Fruit fly (Drosophila melanogaster) whole organism, embryonic: ENCODE measurements around the gene alpha-PheRS.

Experiments
- Ada2b ChIP-seq: fragments of 200-800 bp; sonication (Bioruptor generic); IDR thresholded peaks from 2 replicates; pipeline ENCODE4 v1.3.6; 2022; ENCODE audit warnings: missing biosample characterization, missing genetic modification characterization
- Atf6 ChIP-seq: fragments of 200-800 bp; sonication (Bioruptor generic); IDR thresholded peaks from 2 replicates; pipeline ENCODE4 v1.3.6; 2022; ENCODE audit warnings: missing biosample characterization, missing genetic modification characterization
- B-H2 ChIP-seq: fragments of 200-800 bp; sonication (Bioruptor generic); optimal IDR thresholded peaks from 2 replicates; lab custom pipeline; 2018; ENCODE audit warnings: missing biosample characterization, mild to moderate bottlenecking, missing genetic modification characterization
- C15 ChIP-seq: fragments of 200-800 bp; sonication (Bioruptor generic); IDR thresholded peaks from 3 replicates; pipeline ENCODE4 v1.3.6; 2022; ENCODE audit warnings: missing biosample characterization, missing genetic modification characterization
- CG10147 ChIP-seq: fragments of 200-800 bp; sonication (Bioruptor generic); optimal IDR thresholded peaks from 2 replicates; lab custom pipeline; 2019; ENCODE audit warnings: missing biosample characterization, mild to moderate bottlenecking, missing genetic modification characterization, moderate library complexity
- CG10209 ChIP-seq: fragments of 200-800 bp; sonication (Bioruptor generic); optimal IDR thresholded peaks from 3 replicates; lab custom pipeline; 2017; ENCODE audit warnings: missing biosample characterization, mild to moderate bottlenecking, missing genetic modification characterization, missing genetic modification reagents
- CG12744 ChIP-seq: fragments of 200-800 bp; sonication (Bioruptor generic); optimal IDR thresholded peaks from 2 replicates; lab custom pipeline; 2016; ENCODE audit warnings: missing biosample characterization, missing genetic modification characterization
- CG13624 ChIP-seq: fragments of 200-800 bp; sonication (Bioruptor generic); optimal IDR thresholded peaks from 2 replicates; lab custom pipeline; 2016; ENCODE audit warnings: missing biosample characterization, missing genetic modification characterization
- CG15073 ChIP-seq: fragments of 200-800 bp; sonication (Bioruptor generic); optimal IDR thresholded peaks from 2 replicates; lab custom pipeline; 2016; ENCODE audit warnings: missing biosample characterization, missing genetic modification characterization
- CG1603 ChIP-seq: fragments of 200-800 bp; sonication (Bioruptor generic); optimal IDR thresholded peaks from 2 replicates; lab custom pipeline; 2019; ENCODE audit warnings: missing biosample characterization, mild to moderate bottlenecking, missing genetic modification characterization, moderate library complexity
- CG16815 ChIP-seq: fragments of 200-800 bp; sonication (Bioruptor generic); optimal IDR thresholded peaks from 3 replicates; lab custom pipeline; 2017; ENCODE audit warnings: missing biosample characterization, mild to moderate bottlenecking, missing genetic modification characterization
- CG18599 ChIP-seq: fragments of 200-800 bp; sonication (Bioruptor generic); optimal IDR thresholded peaks from 3 replicates; lab custom pipeline; 2017; ENCODE audit warnings: missing biosample characterization, missing genetic modification characterization, mild to moderate bottlenecking, moderate library complexity, missing genetic modification reagents
- CG30020 ChIP-seq: fragments of 200-800 bp; optimal IDR thresholded peaks from 2 replicates; lab custom pipeline; 2019; ENCODE audit warnings: missing biosample characterization, mild to moderate bottlenecking, missing genetic modification characterization, moderate library complexity
- CG31441 ChIP-seq: fragments of 200-800 bp; sonication (Bioruptor generic); IDR thresholded peaks from 2 replicates; pipeline ENCODE4 v1.3.6; 2022; ENCODE audit warnings: missing biosample characterization, missing genetic modification characterization
- CG32767 ChIP-seq: fragments of 200-800 bp; sonication (Bioruptor generic); IDR thresholded peaks from 2 replicates; pipeline ENCODE4 v1.3.6; 2022; ENCODE audit warnings: missing biosample characterization, missing genetic modification characterization
- CG3838 ChIP-seq: fragments of 200-800 bp; sonication (Bioruptor generic); optimal IDR thresholded peaks from 3 replicates; lab custom pipeline; 2016; ENCODE audit warnings: missing biosample characterization, missing genetic modification characterization
- CG42726 ChIP-seq: fragments of 200-800 bp; sonication (Bioruptor generic); IDR thresholded peaks from 2 replicates; pipeline ENCODE4 v1.3.6; 2022; ENCODE audit warnings: missing biosample characterization, missing genetic modification characterization; ENCODE audit not compliant: partially characterized antibody
- CG4854 ChIP-seq: fragments of 200-800 bp; sonication (Bioruptor generic); optimal IDR thresholded peaks from 2 replicates; lab custom pipeline; 2016; ENCODE audit warnings: missing biosample characterization, missing genetic modification characterization, inconsistent platforms
- CG6791 ChIP-seq: fragments of 200-800 bp; sonication (Bioruptor generic); IDR thresholded peaks from 3 replicates; pipeline ENCODE4 v1.3.6; 2022; ENCODE audit warnings: missing biosample characterization, missing genetic modification characterization; ENCODE audit not compliant: partially characterized antibody
- CG8765 ChIP-seq: fragments of 200-800 bp; sonication (Bioruptor generic); IDR thresholded peaks from 2 replicates; pipeline ENCODE4 v1.3.6; 2022; ENCODE audit warnings: missing biosample characterization, missing genetic modification characterization
- Eip74EF ChIP-seq, 2 experiments: fragments of 200-800 bp in 1 of 2; fragments of >200 bp in 1 of 2; sonication (Bioruptor generic) in 1 of 2; optimal IDR thresholded peaks; 2 replicates each; lab custom pipeline; 2017 to 2019; ENCODE audit warnings: missing biosample characterization in 2 of 2, missing genetic modification characterization in 2 of 2, mild to moderate bottlenecking in 1 of 2, moderate library complexity in 1 of 2
- Gug ChIP-seq: fragments of 200-800 bp; sonication (Bioruptor generic); IDR thresholded peaks from 4 replicates; pipeline ENCODE4 v1.3.6; 2022; ENCODE audit warnings: missing biosample characterization, missing genetic modification characterization
- Hey ChIP-seq: fragments of 200-800 bp; sonication (Bioruptor generic); optimal IDR thresholded peaks from 3 replicates; lab custom pipeline; 2018; ENCODE audit warnings: missing biosample characterization, mild to moderate bottlenecking, missing genetic modification characterization
- Hr3 ChIP-seq: fragments of 200-800 bp; sonication (Bioruptor generic); optimal IDR thresholded peaks from 3 replicates; lab custom pipeline; 2016; ENCODE audit warnings: missing biosample characterization, missing genetic modification characterization
- Hr39 ChIP-seq: fragments of >200 bp; optimal IDR thresholded peaks from 2 replicates; lab custom pipeline; 2017
- Lim3 ChIP-seq: fragments of 200-800 bp; sonication (Bioruptor generic); IDR thresholded peaks from 2 replicates; pipeline ENCODE4 v1.3.6; 2022; ENCODE audit warnings: missing biosample characterization, missing genetic modification characterization
- NC2β ChIP-seq: fragments of 200-800 bp; sonication (Bioruptor generic); optimal IDR thresholded peaks from 2 replicates; lab custom pipeline; 2016; ENCODE audit warnings: missing biosample characterization, missing genetic modification characterization
- Nf-YA ChIP-seq: fragments of 200-800 bp; sonication (Bioruptor generic); IDR thresholded peaks from 2 replicates; pipeline ENCODE4 v1.3.6; 2022; ENCODE audit warnings: missing biosample characterization, missing genetic modification characterization
- Oaz ChIP-seq: fragments of 200-800 bp; sonication (Bioruptor generic); IDR thresholded peaks from 2 replicates; pipeline ENCODE4 v1.3.6; 2022; ENCODE audit warnings: missing biosample characterization, missing genetic modification characterization
- Opbp ChIP-seq: fragments of 200-800 bp; sonication (Bioruptor generic); IDR thresholded peaks from 3 replicates; pipeline ENCODE4 v1.3.6; 2022; ENCODE audit warnings: missing biosample characterization, missing genetic modification characterization; ENCODE audit not compliant: partially characterized antibody
- Poxn ChIP-seq: fragments of 200-800 bp; sonication (Bioruptor generic); IDR thresholded peaks from 2 replicates; pipeline ENCODE4 v1.3.6; 2022; ENCODE audit warnings: missing biosample characterization, missing genetic modification characterization
- Ravus ChIP-seq: fragments of 200-800 bp; sonication (Bioruptor generic); IDR thresholded peaks from 2 replicates; pipeline ENCODE4 v1.3.6; 2022; ENCODE audit warnings: missing biosample characterization, missing genetic modification characterization
- Tbp ChIP-seq: fragments of >200 bp; optimal IDR thresholded peaks from 2 replicates; lab custom pipeline; 2018; ENCODE audit warnings: missing biosample characterization, missing genetic modification characterization
- abd-A ChIP-seq: fragments of 200-800 bp; sonication (Bioruptor generic); optimal IDR thresholded peaks from 3 replicates; lab custom pipeline; 2019; ENCODE audit warnings: missing biosample characterization, mild to moderate bottlenecking, missing genetic modification characterization, moderate library complexity
- al ChIP-seq: fragments of 200-800 bp; sonication (Bioruptor generic); IDR thresholded peaks from 2 replicates; pipeline ENCODE4 v1.3.6; 2022; ENCODE audit warnings: missing biosample characterization, missing genetic modification characterization
- ash1 ChIP-seq: fragments of 200-800 bp; sonication (Bioruptor generic); optimal IDR thresholded peaks from 2 replicates; lab custom pipeline; 2018; ENCODE audit warnings: missing biosample characterization, mild to moderate bottlenecking, missing genetic modification characterization
- ci ChIP-seq: fragments of 200-800 bp; sonication (Bioruptor generic); IDR thresholded peaks from 3 replicates; pipeline ENCODE4 v1.3.6; 2022; ENCODE audit warnings: missing biosample characterization, missing genetic modification characterization
- dmrt99B ChIP-seq: fragments of 200-800 bp; sonication (Bioruptor generic); optimal IDR thresholded peaks from 2 replicates; lab custom pipeline; 2018; ENCODE audit warnings: missing biosample characterization, mild to moderate bottlenecking, missing genetic modification characterization, moderate library complexity
- emc ChIP-seq: fragments of 200-800 bp; sonication (Bioruptor generic); optimal IDR thresholded peaks from 2 replicates; lab custom pipeline; 2016; ENCODE audit warnings: missing biosample characterization, missing genetic modification characterization
- eyg ChIP-seq: fragments of 200-800 bp; sonication (Bioruptor generic); optimal IDR thresholded peaks from 3 replicates; lab custom pipeline; 2016; ENCODE audit warnings: missing biosample characterization, missing genetic modification characterization
- fd3F ChIP-seq: fragments of 200-800 bp; sonication (Bioruptor generic); optimal IDR thresholded peaks from 2 replicates; lab custom pipeline; 2018; ENCODE audit warnings: missing biosample characterization, mild to moderate bottlenecking, missing genetic modification characterization, moderate library complexity
- grau ChIP-seq: fragments of 200-800 bp; optimal IDR thresholded peaks from 3 replicates; lab custom pipeline; 2019; ENCODE audit warnings: missing biosample characterization, mild to moderate bottlenecking, missing genetic modification characterization, moderate library complexity
- hbn ChIP-seq: fragments of 200-800 bp; sonication (Bioruptor generic); IDR thresholded peaks from 2 replicates; pipeline ENCODE4 v1.3.6; 2022; ENCODE audit warnings: missing biosample characterization, missing genetic modification characterization; ENCODE audit not compliant: partially characterized antibody
- ind ChIP-seq: fragments of 200-800 bp; sonication (Bioruptor generic); optimal IDR thresholded peaks from 3 replicates; lab custom pipeline; 2016; ENCODE audit warnings: missing biosample characterization, missing genetic modification characterization
- nau ChIP-seq: fragments of 200-800 bp; sonication (Bioruptor generic); optimal IDR thresholded peaks from 3 replicates; lab custom pipeline; 2017; ENCODE audit warnings: missing biosample characterization, mild to moderate bottlenecking, missing genetic modification characterization, missing genetic modification reagents
- pfk ChIP-seq: fragments of 200-800 bp; sonication (Bioruptor generic); optimal IDR thresholded peaks from 2 replicates; lab custom pipeline; 2018; ENCODE audit warnings: missing biosample characterization, mild to moderate bottlenecking, missing genetic modification characterization, moderate library complexity
- pum ChIP-seq: fragments of 200-800 bp; sonication (Bioruptor generic); optimal IDR thresholded peaks from 2 replicates; lab custom pipeline; 2016; ENCODE audit warnings: missing biosample characterization, missing genetic modification characterization
- sens-2 ChIP-seq: fragments of 200-800 bp; sonication (Bioruptor generic); IDR thresholded peaks from 2 replicates; pipeline ENCODE4 v1.3.6; 2022; ENCODE audit warnings: missing biosample characterization, missing genetic modification characterization
- slou ChIP-seq: fragments of 200-800 bp; sonication (Bioruptor generic); optimal IDR thresholded peaks from 3 replicates; lab custom pipeline; 2016; ENCODE audit warnings: missing biosample characterization, missing genetic modification characterization
- tin ChIP-seq: fragments of 200-800 bp; sonication (Bioruptor generic); optimal IDR thresholded peaks from 3 replicates; lab custom pipeline; 2016; ENCODE audit warnings: missing biosample characterization, missing genetic modification characterization
- tll ChIP-seq, 2 experiments: fragments of 200-800 bp in 1 of 2; fragments of >200 bp in 1 of 2; sonication (Bioruptor generic) in 1 of 2; optimal IDR thresholded peaks; 2 replicates each; lab custom pipeline; 2017 to 2019; ENCODE audit warnings: missing biosample characterization in 2 of 2, missing genetic modification characterization in 2 of 2, mild to moderate bottlenecking in 1 of 2, moderate library complexity in 1 of 2

alpha-PheRS gene

DNA sequence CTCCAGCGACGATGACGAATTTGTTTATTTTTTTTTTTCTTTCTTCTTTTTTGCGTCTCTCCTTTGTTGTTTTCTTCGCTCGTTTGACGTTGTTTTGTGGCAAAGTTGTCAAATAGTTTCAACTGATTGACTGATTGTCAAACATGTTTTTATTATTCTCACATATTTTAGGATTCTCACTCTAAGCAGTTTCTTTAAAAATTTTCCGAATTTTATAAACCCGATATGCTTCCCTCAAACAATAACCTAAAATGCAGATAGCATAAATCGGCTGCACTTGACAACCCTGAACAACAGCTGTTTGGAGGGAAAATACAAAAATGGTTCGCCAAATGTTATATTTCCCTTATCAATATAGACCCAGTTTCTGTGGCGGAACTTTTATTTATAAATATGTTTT lies 1.9 kb downstream of the alpha-PheRS start, which contains the start of gene CG17982 (continued):
- TF ChIP-seq CG3838 (GFP tag; lab: Kevin White, UChicago) (peak; percentile 61), CG10147 (GFP tag; lab: Kevin White, UChicago) (peak; percentile 76), ash1 (GFP tag; lab: Kevin White, UChicago) (peak; percentile 40), CG4854 (peak; percentile 64), Hr39 (lab: Kevin White, UChicago) (no peak), emc (peak; percentile 51), slou (peak; percentile 43), C15 (peak; percentile 51; the same call in 1 of the 3 replicates), CG12744 (GFP tag; lab: Kevin White, UChicago) (peak; percentile 79), CG30020 (tag; lab: Kevin White, UChicago) (peak; percentile 64), abd-A (tag; lab: Kevin White, UChicago) (no peak), CG42726 (GFP tag; lab: Robert Waterston, UW) (no peak), CG10209 (peak; percentile 74), fd3F (peak; percentile 80), nau (GFP tag; lab: Kevin White, UChicago) (no peak), pfk (GFP tag; lab: Kevin White, UChicago) (peak; percentile 27), CG6791 (GFP tag; lab: Robert Waterston, UW) (no peak), CG13624 (peak; percentile 89), al (GFP tag; lab: Robert Waterston, UW) (peak; percentile 71), Ravus (GFP tag; lab: Robert Waterston, UW) (peak; percentile 47; the same call in 1 of the 2 replicates), CG15073 (GFP tag; lab: Kevin White, UChicago) (peak; percentile 31), CG32767 (GFP tag; lab: Robert Waterston, UW) (peak; percentile 80), hbn (GFP tag; lab: Robert Waterston, UW) (peak; percentile 16; the same call in 1 of the 2 replicates), ci (GFP tag; lab: Robert Waterston, UW) (peak; percentile 90), CG1603 (tag; lab: Kevin White, UChicago) (peak; percentile 82), Poxn (GFP tag; lab: Robert Waterston, UW) (no peak), grau (tag; lab: Kevin White, UChicago) (peak; percentile 85), Hey (tag; lab: Kevin White, UChicago) (no peak), Lim3 (GFP tag; lab: Robert Waterston, UW) (no peak), Tbp (GFP tag; lab: Kevin White, UChicago) (no peak), Oaz (peak; percentile 53; the same call in 1 of the 2 replicates), tin (GFP tag; lab: Kevin White, UChicago) (peak; percentile 84), tll (GFP tag; optimal IDR thresholded peaks at IDR 0.05; lab: Kevin White, UChicago) (no peak), Eip74EF (GFP tag; optimal IDR thresholded peaks at IDR 0.05; lab: Kevin White, UChicago) (peak in 1 of 2 experiments; percentile 71), CG16815 (GFP tag; lab: Kevin White, UChicago) (peak; percentile 47), dmrt99B (tag; lab: Kevin White, UChicago) (peak; percentile 84), Atf6 (GFP tag; lab: Robert Waterston, UW) (peak; percentile 84), sens-2 (GFP tag; lab: Robert Waterston, UW) (no peak), NC2β (peak; percentile 80), B-H2 (GFP tag; lab: Kevin White, UChicago) (peak; percentile 91), CG31441 (GFP tag; lab: Robert Waterston, UW) (peak; percentile 80), CG18599 (GFP tag; lab: Kevin White, UChicago) (peak; percentile 87), Ada2b (GFP tag; lab: Robert Waterston, UW) (peak; percentile 74), Nf-YA (GFP tag; lab: Robert Waterston, UW) (peak; percentile 57; the same call in 1 of the 2 replicates), pum (GFP tag; lab: Kevin White, UChicago) (peak; percentile 81), eyg (GFP tag; lab: Kevin White, UChicago) (peak; percentile 81), Gug (GFP tag; lab: Robert Waterston, UW) (peak; percentile 77), Hr3 (GFP tag; lab: Kevin White, UChicago) (peak; percentile 77), Opbp (no peak), ind (GFP tag; lab: Kevin White, UChicago) (peak; percentile 84), CG8765 (GFP tag; lab: Robert Waterston, UW) (peak; percentile 44; the same call in 1 of the 2 replicates)
